Worm (Caenorhabditis elegans): ENCODE data around the gene dyf-7.
A peak's percentile ranks its signal among the peaks of the same experiment; 100 is the strongest.
"Not testable (repeated sequence)": the region's sequence is repeated elsewhere in the genome, so short reads cannot be mapped to it uniquely, and the experiment has no call there.

DNA sequence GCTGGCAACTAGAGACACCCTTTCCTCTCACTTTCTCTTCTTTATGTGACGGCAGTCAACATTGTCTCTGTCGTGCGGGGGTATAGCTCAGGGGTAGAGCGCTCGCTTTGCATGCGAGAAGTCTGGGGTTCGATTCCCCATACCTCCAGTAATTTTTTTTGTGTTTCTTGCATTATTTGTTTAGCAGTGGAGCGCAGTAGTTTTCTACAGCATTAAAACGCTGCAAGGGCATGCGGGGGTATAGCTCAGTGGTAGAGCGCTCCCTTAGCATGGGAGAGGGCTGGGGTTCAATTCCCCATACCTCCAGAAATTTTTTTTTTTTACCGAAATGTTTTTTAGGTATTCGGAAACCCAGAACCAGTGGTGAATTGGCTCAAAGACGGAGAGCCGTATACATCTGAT lies 45.1 kb downstream of the dyf-7 start:
- not testable (repeated sequence) for TF ChIP-seq nhr-76, skn-1 (tag; optimal IDR thresholded peaks at IDR 0.05)
- peak; percentile 84 for TF ChIP-seq fkh-10 (GFP tag; optimal IDR thresholded peaks at IDR 0.05)
